Fruit fly (Drosophila melanogaster) whole organism, adult: ENCODE measurements around the gene EloA.

ENCODE experiments used
- CG12768 ChIP-seq: fragments of 200-800 bp; sonication (Bioruptor generic); optimal IDR thresholded peaks from 2 replicates; lab custom pipeline; 2017; ENCODE audit warnings: missing biosample characterization, missing genetic modification characterization, mild to moderate bottlenecking, moderate library complexity, missing genetic modification reagents
- CG14711 ChIP-seq: fragments of 200-800 bp; sonication (Bioruptor generic); optimal IDR thresholded peaks from 2 replicates; lab custom pipeline; 2018; ENCODE audit warnings: missing biosample characterization, mild to moderate bottlenecking, missing genetic modification characterization, moderate library complexity
- CG5204 ChIP-seq: fragments of 200-800 bp; sonication (Bioruptor generic); optimal IDR thresholded peaks from 2 replicates; lab custom pipeline; 2016; ENCODE audit warnings: missing biosample characterization, missing genetic modification characterization
- CG7045 ChIP-seq: fragments of 200-800 bp; sonication (Bioruptor generic); optimal IDR thresholded peaks from 2 replicates; lab custom pipeline; 2017; ENCODE audit warnings: missing biosample characterization, mild to moderate bottlenecking, missing genetic modification characterization
- Hr96 ChIP-seq: fragments of 200-800 bp; sonication (Bioruptor generic); optimal IDR thresholded peaks from 2 replicates; lab custom pipeline; 2016; ENCODE audit warnings: missing biosample characterization, missing genetic modification characterization
- Mnt ChIP-seq: fragments of 200-800 bp; sonication (Bioruptor generic); optimal IDR thresholded peaks from 2 replicates; lab custom pipeline; 2016; ENCODE audit warnings: missing biosample characterization, mild to moderate bottlenecking, missing genetic modification characterization
- kay ChIP-seq: fragments of 200-800 bp; sonication (Bioruptor generic); peaks from one replicate; lab custom pipeline; 2016; ENCODE audit warnings: missing biosample characterization, missing genetic modification characterization, borderline replicate concordance
- ovo ChIP-seq: fragments of 200-800 bp; sonication (Bioruptor generic); optimal IDR thresholded peaks from 2 replicates; lab custom pipeline; 2016; ENCODE audit warnings: missing biosample characterization, missing genetic modification characterization
- pad ChIP-seq: fragments of 200-800 bp; sonication (Bioruptor generic); optimal IDR thresholded peaks from 3 replicates; lab custom pipeline; 2017; ENCODE audit warnings: missing biosample characterization, missing genetic modification characterization, mild to moderate bottlenecking, moderate library complexity, missing genetic modification reagents
- tj ChIP-seq: fragments of 200-800 bp; sonication (Bioruptor generic); optimal IDR thresholded peaks from 3 replicates; lab custom pipeline; 2017; ENCODE audit warnings: missing biosample characterization, mild to moderate bottlenecking, missing genetic modification characterization, moderate library complexity
- toe ChIP-seq: fragments of 200-800 bp; sonication (Bioruptor generic); optimal IDR thresholded peaks from 2 replicates; lab custom pipeline; 2016; ENCODE audit warnings: missing biosample characterization, missing genetic modification characterization

DNA sequence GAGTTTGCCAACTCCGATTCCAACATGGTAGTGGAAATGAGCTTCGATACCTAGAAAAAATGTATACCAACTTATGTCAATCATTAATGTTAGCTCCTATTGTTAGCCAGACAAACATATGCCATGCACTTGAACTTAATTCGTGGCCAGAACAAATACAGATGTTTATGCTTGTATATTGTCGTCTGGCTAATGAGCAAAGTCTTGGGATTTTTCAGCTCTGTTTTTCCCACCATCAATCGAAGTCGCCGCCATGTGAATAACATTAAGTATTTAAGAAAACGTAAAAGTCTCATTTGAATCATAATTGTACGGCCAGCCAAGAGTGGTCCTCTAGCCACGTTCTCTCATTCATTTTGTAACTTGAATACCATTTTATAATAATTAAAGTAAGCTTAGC is 32.3 kb downstream of the EloA start, which contains the start of gene CG6763:
- no peak for TF ChIP-seq toe (GFP tag; lab: Kevin White, UChicago)
- TF ChIP-seq CG14711 (tag; lab: Kevin White, UChicago): no peak
- TF ChIP-seq CG7045: no peak
- TF ChIP-seq Hr96 (GFP tag; lab: Kevin White, UChicago): no peak
- no peak for TF ChIP-seq pad (GFP tag; lab: Kevin White, UChicago)
- no peak for TF ChIP-seq CG12768 (GFP tag; lab: Kevin White, UChicago)
- TF ChIP-seq kay (GFP tag; lab: Kevin White, UChicago): no peak
- no peak for TF ChIP-seq CG5204 (GFP tag; lab: Kevin White, UChicago)
- TF ChIP-seq Mnt (GFP tag; lab: Kevin White, UChicago): no peak
- no peak for TF ChIP-seq ovo (GFP tag; lab: Kevin White, UChicago)
- no peak for TF ChIP-seq tj (GFP tag; lab: Kevin White, UChicago)
